Fruit fly (Drosophila melanogaster) whole organism, embryonic: Measurements from ENCODE around the gene Top3beta.

ENCODE experiments used
- Aef1 ChIP-seq: fragments of 200-800 bp; sonication (Bioruptor generic); IDR thresholded peaks from 3 replicates; pipeline ENCODE4 v1.3.6; 2022; ENCODE audit warnings: missing biosample characterization, missing genetic modification characterization
- Antp ChIP-seq: fragments of 200-800 bp; sonication (Bioruptor generic); optimal IDR thresholded peaks from 3 replicates; lab custom pipeline; 2016; ENCODE audit warnings: missing biosample characterization, missing genetic modification characterization
- CG1024 ChIP-seq: fragments of 200-800 bp; sonication (Bioruptor generic); IDR thresholded peaks from 2 replicates; pipeline ENCODE4 v1.3.6; 2022; ENCODE audit warnings: missing biosample characterization, missing genetic modification characterization
- CG10431 ChIP-seq: fragments of 200-800 bp; sonication (Bioruptor generic); optimal IDR thresholded peaks from 3 replicates; lab custom pipeline; 2018; ENCODE audit warnings: missing biosample characterization, mild to moderate bottlenecking, missing genetic modification characterization
- CG11723 ChIP-seq: fragments of 200-800 bp; sonication (Bioruptor generic); optimal IDR thresholded peaks from 2 replicates; lab custom pipeline; 2017; ENCODE audit warnings: missing biosample characterization, mild to moderate bottlenecking, missing genetic modification characterization
- CG12391 ChIP-seq: fragments of 200-800 bp; sonication (Bioruptor generic); optimal IDR thresholded peaks from 3 replicates; lab custom pipeline; 2018; ENCODE audit warnings: missing biosample characterization, mild to moderate bottlenecking, missing genetic modification characterization, moderate library complexity
- CG12744 ChIP-seq: fragments of 200-800 bp; sonication (Bioruptor generic); optimal IDR thresholded peaks from 2 replicates; lab custom pipeline; 2016; ENCODE audit warnings: missing biosample characterization, missing genetic modification characterization
- CG13894 ChIP-seq: fragments of 200-800 bp; sonication (Bioruptor generic); optimal IDR thresholded peaks from 3 replicates; lab custom pipeline; 2018; ENCODE audit warnings: missing biosample characterization, mild to moderate bottlenecking, missing genetic modification characterization, moderate library complexity
- CG14710 ChIP-seq: fragments of 200-800 bp; sonication (Bioruptor generic); optimal IDR thresholded peaks from 3 replicates; lab custom pipeline; 2019; ENCODE audit warnings: missing biosample characterization, mild to moderate bottlenecking, missing genetic modification characterization, moderate library complexity
- CG1529 ChIP-seq: fragments of 200-800 bp; sonication (Bioruptor generic); optimal IDR thresholded peaks from 3 replicates; lab custom pipeline; 2018; ENCODE audit warnings: missing biosample characterization, missing genetic modification characterization
- CG16779 ChIP-seq: fragments of 200-800 bp; sonication (Bioruptor generic); IDR thresholded peaks from 2 replicates; pipeline ENCODE4 v1.3.6; 2022; ENCODE audit warnings: missing biosample characterization, missing genetic modification characterization
- CG16815 ChIP-seq: fragments of 200-800 bp; sonication (Bioruptor generic); optimal IDR thresholded peaks from 3 replicates; lab custom pipeline; 2017; ENCODE audit warnings: missing biosample characterization, mild to moderate bottlenecking, missing genetic modification characterization
- CG17328 ChIP-seq: fragments of 200-800 bp; sonication (Bioruptor generic); IDR thresholded peaks from 2 replicates; pipeline ENCODE4 v1.3.6; 2022; ENCODE audit warnings: missing biosample characterization, missing genetic modification characterization
- CG18262 ChIP-seq: fragments of 200-800 bp; optimal IDR thresholded peaks from 3 replicates; lab custom pipeline; 2019; ENCODE audit warnings: missing biosample characterization, mild to moderate bottlenecking, missing genetic modification characterization, moderate library complexity
- CG18619 ChIP-seq: fragments of 200-800 bp; sonication (Bioruptor generic); optimal IDR thresholded peaks from 3 replicates; lab custom pipeline; 2017; ENCODE audit warnings: missing biosample characterization, mild to moderate bottlenecking, missing genetic modification characterization
- CG2129 ChIP-seq: fragments of 200-800 bp; sonication (Bioruptor generic); IDR thresholded peaks from 2 replicates; pipeline ENCODE4 v1.3.6; 2022; ENCODE audit warnings: missing biosample characterization, missing genetic modification characterization; ENCODE audit not compliant: partially characterized antibody
- CG30020 ChIP-seq: fragments of 200-800 bp; optimal IDR thresholded peaks from 2 replicates; lab custom pipeline; 2019; ENCODE audit warnings: missing biosample characterization, mild to moderate bottlenecking, missing genetic modification characterization, moderate library complexity
- CG31365 ChIP-seq: fragments of 200-800 bp; sonication (Bioruptor generic); optimal IDR thresholded peaks from 2 replicates; lab custom pipeline; 2018; ENCODE audit warnings: missing biosample characterization, mild to moderate bottlenecking, missing genetic modification characterization
- CG32767 ChIP-seq: fragments of 200-800 bp; sonication (Bioruptor generic); IDR thresholded peaks from 2 replicates; pipeline ENCODE4 v1.3.6; 2022; ENCODE audit warnings: missing biosample characterization, missing genetic modification characterization
- CG34376 ChIP-seq: fragments of 200-800 bp; sonication (Bioruptor generic); optimal IDR thresholded peaks from 2 replicates; lab custom pipeline; 2018; ENCODE audit warnings: missing biosample characterization, mild to moderate bottlenecking, missing genetic modification characterization
- CG34422 ChIP-seq: fragments of 200-800 bp; sonication (Bioruptor generic); IDR thresholded peaks from 3 replicates; pipeline ENCODE4 v1.3.6; 2022; ENCODE audit warnings: missing biosample characterization, missing genetic modification characterization
- CG4328 ChIP-seq: fragments of 200-800 bp; sonication (Bioruptor generic); optimal IDR thresholded peaks from 3 replicates; lab custom pipeline; 2017; ENCODE audit warnings: missing biosample characterization, missing genetic modification reagents, missing genetic modification characterization
- CG4424 ChIP-seq: fragments of 200-800 bp; sonication (Bioruptor generic); optimal IDR thresholded peaks from 3 replicates; lab custom pipeline; 2016; ENCODE audit warnings: missing biosample characterization, missing genetic modification characterization
- CG4707 ChIP-seq: fragments of 200-800 bp; sonication (Bioruptor generic); optimal IDR thresholded peaks from 2 replicates; lab custom pipeline; 2018; ENCODE audit warnings: missing biosample characterization, mild to moderate bottlenecking, missing genetic modification characterization, moderate library complexity
- CG6254 ChIP-seq: fragments of 200-800 bp; sonication (Bioruptor generic); optimal IDR thresholded peaks from 3 replicates; lab custom pipeline; 2017; ENCODE audit warnings: mild to moderate bottlenecking, missing biosample characterization, missing genetic modification reagents, missing genetic modification characterization
- CG7357 ChIP-seq: fragments of 200-800 bp; sonication (Bioruptor generic); IDR thresholded peaks from 3 replicates; pipeline ENCODE4 v1.3.6; 2022; ENCODE audit warnings: missing biosample characterization, missing genetic modification characterization
- Camta ChIP-seq: fragments of 200-800 bp; sonication (Bioruptor generic); optimal IDR thresholded peaks from 2 replicates; lab custom pipeline; 2016; ENCODE audit warnings: missing biosample characterization, missing genetic modification characterization
- D19B ChIP-seq: fragments of 200-800 bp; sonication (Bioruptor generic); optimal IDR thresholded peaks from 2 replicates; lab custom pipeline; 2017; ENCODE audit warnings: missing biosample characterization, mild to moderate bottlenecking, missing genetic modification characterization
- ERR ChIP-seq: fragments of 200-800 bp; sonication (Bioruptor generic); optimal IDR thresholded peaks from 2 replicates; lab custom pipeline; 2016; ENCODE audit warnings: missing biosample characterization, missing genetic modification characterization
- Myb ChIP-seq: fragments of 200-800 bp; sonication (Bioruptor generic); optimal IDR thresholded peaks from 2 replicates; lab custom pipeline; 2016; ENCODE audit warnings: missing biosample characterization, missing genetic modification characterization
- Side ChIP-seq: fragments of 200-800 bp; sonication (Bioruptor generic); optimal IDR thresholded peaks from 2 replicates; lab custom pipeline; 2016; ENCODE audit warnings: missing biosample characterization, missing genetic modification characterization
- Sox100B ChIP-seq: fragments of 200-800 bp; sonication (Bioruptor generic); optimal IDR thresholded peaks from 3 replicates; lab custom pipeline; 2018; ENCODE audit warnings: missing biosample characterization, mild to moderate bottlenecking, missing genetic modification characterization
- Spps ChIP-seq: fragments of 200-800 bp; sonication (Bioruptor generic); optimal IDR thresholded peaks from 2 replicates; lab custom pipeline; 2018; ENCODE audit warnings: missing biosample characterization, mild to moderate bottlenecking, missing genetic modification characterization
- TFAM ChIP-seq: fragments of 200-800 bp; sonication (Bioruptor generic); optimal IDR thresholded peaks from 2 replicates; lab custom pipeline; 2017; ENCODE audit warnings: missing biosample characterization, missing genetic modification characterization, inconsistent platforms
- ac ChIP-seq: fragments of 200-800 bp; sonication (Bioruptor generic); optimal IDR thresholded peaks from 3 replicates; lab custom pipeline; 2017; ENCODE audit warnings: missing biosample characterization, mild to moderate bottlenecking, missing genetic modification characterization
- bowl ChIP-seq: fragments of 200-800 bp; sonication (Bioruptor generic); IDR thresholded peaks from 2 replicates; pipeline ENCODE4 v1.3.6; 2022; ENCODE audit warnings: missing biosample characterization, missing genetic modification characterization
- crol ChIP-seq: fragments of 200-800 bp; sonication (Bioruptor generic); IDR thresholded peaks from 2 replicates; pipeline ENCODE4 v1.3.6; 2022; ENCODE audit warnings: missing biosample characterization, missing genetic modification characterization
- da ChIP-seq: fragments of 200-800 bp; sonication (Bioruptor generic); optimal IDR thresholded peaks from 2 replicates; lab custom pipeline; 2016; ENCODE audit warnings: missing biosample characterization, missing genetic modification characterization
- dpn ChIP-seq, 2 experiments: fragments of 200-800 bp; sonication (Bioruptor generic); optimal IDR thresholded peaks; 3 replicates each; lab custom pipeline; 2016; ENCODE audit warnings: missing biosample characterization in 2 of 2, missing genetic modification characterization in 2 of 2
- esg ChIP-seq: fragments of 200-800 bp; sonication (Bioruptor generic); conservative IDR thresholded peaks from 2 replicates; pipeline ENCODE4 v1.3.6; 2022; ENCODE audit warnings: missing biosample characterization, missing genetic modification characterization
- fd3F ChIP-seq: fragments of 200-800 bp; sonication (Bioruptor generic); optimal IDR thresholded peaks from 2 replicates; lab custom pipeline; 2018; ENCODE audit warnings: missing biosample characterization, mild to moderate bottlenecking, missing genetic modification characterization, moderate library complexity
- gsb ChIP-seq: fragments of 200-800 bp; sonication (Bioruptor generic); IDR thresholded peaks from 2 replicates; pipeline ENCODE4 v1.3.6; 2022; ENCODE audit warnings: missing biosample characterization, missing genetic modification characterization
- gsb-n ChIP-seq: fragments of 200-800 bp; sonication (Bioruptor generic); optimal IDR thresholded peaks from 3 replicates; lab custom pipeline; 2018; ENCODE audit warnings: missing biosample characterization, mild to moderate bottlenecking, missing genetic modification characterization
- lmd ChIP-seq: fragments of 200-800 bp; sonication (Bioruptor generic); IDR thresholded peaks from 2 replicates; pipeline ENCODE4 v1.3.6; 2022; ENCODE audit warnings: missing biosample characterization, missing genetic modification characterization
- lov ChIP-seq, 2 experiments: fragments of 200-800 bp in 1 of 2; fragments of >200 bp in 1 of 2; sonication (Bioruptor generic) in 1 of 2; IDR thresholded peaks in 1 of 2; optimal IDR thresholded peaks in 1 of 2; 2 replicates in 1 of 2; 3 replicates in 1 of 2; pipeline versions ENCODE4 v1.3.6 to Lab custom; 2017 to 2022; ENCODE audit warnings: missing biosample characterization in 1 of 2, missing genetic modification characterization in 1 of 2
- seq ChIP-seq: fragments of 200-800 bp; sonication (Bioruptor generic); IDR thresholded peaks from 2 replicates; pipeline ENCODE4 v1.3.6; 2022; ENCODE audit warnings: missing biosample characterization, missing genetic modification characterization
- slou ChIP-seq: fragments of 200-800 bp; sonication (Bioruptor generic); optimal IDR thresholded peaks from 3 replicates; lab custom pipeline; 2016; ENCODE audit warnings: missing biosample characterization, missing genetic modification characterization
- sr ChIP-seq: fragments of 200-800 bp; sonication (Bioruptor generic); IDR thresholded peaks from 3 replicates; pipeline ENCODE4 v1.3.6; 2022; ENCODE audit warnings: missing biosample characterization, missing genetic modification characterization
- sug ChIP-seq: fragments of 200-800 bp; optimal IDR thresholded peaks from 2 replicates; lab custom pipeline; 2019; ENCODE audit warnings: missing biosample characterization, mild to moderate bottlenecking, missing genetic modification characterization, moderate library complexity
- vnd ChIP-seq: fragments of 200-800 bp; sonication (Bioruptor generic); IDR thresholded peaks from 3 replicates; pipeline ENCODE4 v1.3.6; 2022; ENCODE audit warnings: missing biosample characterization, missing genetic modification characterization; ENCODE audit not compliant: partially characterized antibody

Top3beta gene

DNA sequence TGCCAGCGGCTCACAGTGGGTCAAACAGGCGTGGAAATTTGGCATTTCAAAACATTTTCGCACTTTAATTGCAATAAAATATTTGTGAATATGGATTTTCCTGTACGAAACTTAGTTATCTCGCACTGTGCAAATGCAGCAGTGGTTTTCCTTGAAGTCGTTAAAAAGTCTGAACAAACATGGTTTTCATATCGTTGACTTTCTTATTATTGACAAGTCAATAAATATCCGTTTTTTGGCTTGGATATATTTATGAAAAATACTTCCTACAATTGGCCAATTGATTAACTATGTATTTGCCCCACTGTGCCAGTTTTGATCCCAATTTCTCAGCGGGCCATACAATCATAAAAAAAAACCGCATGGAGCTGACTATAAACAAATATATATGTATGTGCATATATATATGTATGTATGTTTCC lies 22.3 kb downstream of the Top3beta start (continued):
- TF ChIP-seq CG4328 (GFP tag; lab: Kevin White, UChicago) (peak; percentile 90), Spps (peak; percentile 82), CG2129 (no peak), CG6254 (GFP tag; lab: Kevin White, UChicago) (peak; percentile 89), CG17328 (peak; percentile 94), CG7357 (peak; percentile 87), esg (GFP tag; lab: Robert Waterston, UW) (peak; percentile 94), CG31365 (tag; lab: Kevin White, UChicago) (peak; percentile 86), CG13894 (tag; lab: Kevin White, UChicago) (peak; percentile 73), ac (GFP tag; lab: Kevin White, UChicago) (peak; percentile 88), Side (GFP tag; lab: Kevin White, UChicago) (peak; percentile 93), lmd (GFP tag; lab: Robert Waterston, UW) (peak; percentile 95), CG4424 (GFP tag; lab: Kevin White, UChicago) (peak; percentile 96), Camta (peak; percentile 96), crol (GFP tag; lab: Robert Waterston, UW) (peak; percentile 45; the same call in 1 of the 2 replicates), slou (GFP tag; lab: Kevin White, UChicago) (peak; percentile 85), TFAM (GFP tag; lab: Kevin White, UChicago) (peak; percentile 83), vnd (GFP tag; lab: Robert Waterston, UW) (0 out of 3 replicates have a peak, but pooled peaks have one; percentile 29), CG34422 (GFP tag; lab: Robert Waterston, UW) (peak; percentile 96), CG16815 (GFP tag; lab: Kevin White, UChicago) (peak; percentile 94), gsb (GFP tag; lab: Robert Waterston, UW) (peak; percentile 89), CG1024 (GFP tag; lab: Robert Waterston, UW) (peak; percentile 88), CG18262 (peak; percentile 98), D19B (GFP tag; lab: Kevin White, UChicago) (peak; percentile 80), CG12744 (GFP tag; lab: Kevin White, UChicago) (peak; percentile 84), CG10431 (peak; percentile 50), Sox100B (GFP tag; lab: Kevin White, UChicago) (peak; percentile 99), Aef1 (GFP tag; lab: Robert Waterston, UW) (peak; percentile 93), Myb (peak; percentile 82), CG30020 (tag; lab: Kevin White, UChicago) (peak; percentile 76), CG18619 (peak; percentile 95), CG14710 (peak; percentile 91), lov (optimal IDR thresholded peaks at IDR 0.05; lab: Kevin White, UChicago) (no peak), lov (GFP tag; IDR thresholded peaks at IDR 0.05; lab: Robert Waterston, UW) (peak; percentile 89), sug (tag; lab: Kevin White, UChicago) (peak; percentile 86), CG11723 (peak; percentile 94), da (peak; percentile 89), ERR (GFP tag; lab: Kevin White, UChicago) (peak; percentile 87), CG1529 (GFP tag; lab: Kevin White, UChicago) (peak; percentile 97), CG12391 (tag; lab: Kevin White, UChicago) (peak; percentile 96), CG34376 (GFP tag; lab: Kevin White, UChicago) (peak; percentile 86), bowl (GFP tag; lab: Robert Waterston, UW) (peak; percentile 89), CG16779 (GFP tag; lab: Robert Waterston, UW) (peak; percentile 85), seq (GFP tag; lab: Robert Waterston, UW) (peak; percentile 97), sr (GFP tag; lab: Robert Waterston, UW) (peak; percentile 81), fd3F (GFP tag; lab: Kevin White, UChicago) (peak; percentile 93), dpn (GFP tag; optimal IDR thresholded peaks at IDR 0.05; lab: Kevin White, UChicago) (peak; percentile 96 to 97), CG4707 (GFP tag; lab: Kevin White, UChicago) (peak; percentile 91), Antp (peak; percentile 96), gsb-n (tag; lab: Kevin White, UChicago) (peak; percentile 96), CG32767 (GFP tag; lab: Robert Waterston, UW) (peak; percentile 96)
